Worm (Caenorhabditis elegans): ENCODE results near the gene fln-2.

fln-2 gene

DNA sequence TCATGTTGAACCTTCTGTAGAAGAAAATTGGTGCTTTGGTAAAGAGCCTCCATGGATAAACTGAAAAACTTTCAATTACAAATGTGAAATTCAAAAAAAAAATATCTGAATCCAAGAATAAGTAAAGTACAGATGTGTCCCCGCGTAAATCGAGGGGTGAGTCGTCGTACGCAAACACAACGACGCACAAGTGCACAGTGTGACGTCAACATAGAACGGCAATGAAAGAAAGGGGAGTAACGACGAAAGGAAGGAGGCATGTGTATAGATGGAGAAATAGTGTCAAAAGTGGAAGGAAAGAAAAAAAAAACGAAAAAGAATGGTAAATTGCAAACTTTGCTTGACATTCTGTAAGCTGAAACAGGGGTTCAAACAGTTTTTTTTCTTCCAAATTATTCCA, 44.0 kb downstream of the fln-2 start, which contains the start of gene memb-1 (continued):
- TF ChIP-seq ceh-9 (tag; optimal IDR thresholded peaks at IDR 0.05) (no peak), madf-2 (tag; optimal IDR thresholded peaks at IDR 0.05) (no peak), sdc-2 (tag; optimal IDR thresholded peaks at IDR 0.05) (peak; percentile 67), ceh-34 (tag; optimal IDR thresholded peaks at IDR 0.05) (peak; percentile 7), pat-9 (tag; optimal IDR thresholded peaks at IDR 0.05) (no peak), ceh-14 (tag; optimal IDR thresholded peaks at IDR 0.05) (peak; percentile 2), unc-42 (tag; optimal IDR thresholded peaks at IDR 0.05) (peak; percentile 42), ceh-18 (tag; optimal IDR thresholded peaks at IDR 0.05) (no peak), pax-1 (tag; optimal IDR thresholded peaks at IDR 0.05) (no peak), nhr-232 (tag; optimal IDR thresholded peaks at IDR 0.05) (no peak), hlh-8 (tag; optimal IDR thresholded peaks at IDR 0.05) (no peak), unc-3 (GFP tag; conservative IDR thresholded peaks at IDR 0.05) (no peak), unc-3 (tag; optimal IDR thresholded peaks at IDR 0.05) (no peak), ceh-48 (tag; optimal IDR thresholded peaks at IDR 0.05) (no peak), unc-55 (GFP tag; optimal IDR thresholded peaks at IDR 0.05) (no peak), T23F11.4 (GFP tag; optimal IDR thresholded peaks at IDR 0.05) (no peak), eyg-1 (tag; optimal IDR thresholded peaks at IDR 0.05) (no peak), ceh-6 (GFP tag; optimal IDR thresholded peaks at IDR 0.05) (no peak), ama-1 (optimal IDR thresholded peaks at IDR 0.05) (no peak), pqm-1 (tag; optimal IDR thresholded peaks at IDR 0.05) (no peak), ceh-19 (GFP tag; optimal IDR thresholded peaks at IDR 0.05) (no peak), syd-9 (tag; optimal IDR thresholded peaks at IDR 0.05) (no peak), ets-4 (tag; optimal IDR thresholded peaks at IDR 0.05) (no peak), elt-2 (tag; optimal IDR thresholded peaks at IDR 0.05) (peak; percentile 30), zip-5 (tag; optimal IDR thresholded peaks at IDR 0.05) (no peak), hlh-6 (tag; optimal IDR thresholded peaks at IDR 0.05) (no peak), ref-2 (tag; optimal IDR thresholded peaks at IDR 0.05) (peak; percentile 21), K02D7.2 (tag; optimal IDR thresholded peaks at IDR 0.05) (no peak)

DNA sequence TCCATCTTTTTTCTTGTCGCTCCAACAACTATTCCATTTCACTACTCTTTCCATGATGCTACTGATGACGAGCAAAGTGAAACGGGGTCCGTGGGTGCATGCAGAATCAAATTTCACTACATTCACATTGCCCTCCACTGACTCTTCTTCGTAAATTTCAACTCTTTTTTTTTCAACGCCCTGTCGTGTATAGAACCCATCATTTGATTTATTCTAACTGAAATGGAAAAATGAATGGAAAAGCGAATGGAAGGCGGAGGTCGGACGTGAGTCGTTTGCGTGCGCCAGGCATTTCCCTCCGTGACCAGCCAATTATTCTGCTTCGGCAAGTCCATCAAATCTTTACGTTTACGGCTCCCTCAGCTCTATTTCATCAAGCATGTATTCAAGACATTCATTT, 46.4 kb downstream of the fln-2 start:
- TF ChIP-seq mec-3 (tag; optimal IDR thresholded peaks at IDR 0.05; ENCODE audit: borderline replicate concordance) (no peak), unc-42 (tag; optimal IDR thresholded peaks at IDR 0.05) (peak; percentile 57)

DNA sequence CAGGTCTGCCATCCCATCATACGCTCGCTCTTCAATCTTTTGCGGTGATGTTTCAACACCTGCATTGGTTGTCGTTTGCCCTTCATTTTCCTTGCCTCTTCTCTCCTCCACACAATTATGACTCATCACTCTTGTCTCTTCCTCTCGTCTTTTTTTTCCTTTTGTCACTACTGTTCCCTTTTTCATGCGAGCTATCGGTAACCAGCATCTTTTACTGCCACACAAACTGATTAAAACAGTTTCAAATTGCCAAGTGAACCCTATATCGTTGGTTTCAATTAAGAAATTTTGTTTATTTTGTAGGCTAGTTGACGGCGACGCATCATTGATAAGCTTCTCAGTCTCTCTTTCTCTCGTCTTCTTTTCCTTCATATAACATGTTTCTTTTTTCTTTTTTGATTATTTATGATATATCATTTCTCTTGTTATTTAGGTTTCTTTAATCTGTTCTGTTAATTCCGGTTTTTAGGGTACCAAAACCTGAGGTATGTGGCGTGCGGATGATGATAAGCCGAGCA, 48.7 kb downstream of the fln-2 start, which contains the start of gene ZK899.1:
ZK899.1 (plus strand) TSS at position 468 of the 518 bp plus-strand sequence.
- peak; percentile 49 for TF ChIP-seq elt-2 (tag; optimal IDR thresholded peaks at IDR 0.05)
- TF ChIP-seq sox-4 (tag; optimal IDR thresholded peaks at IDR 0.05): no peak

DNA sequence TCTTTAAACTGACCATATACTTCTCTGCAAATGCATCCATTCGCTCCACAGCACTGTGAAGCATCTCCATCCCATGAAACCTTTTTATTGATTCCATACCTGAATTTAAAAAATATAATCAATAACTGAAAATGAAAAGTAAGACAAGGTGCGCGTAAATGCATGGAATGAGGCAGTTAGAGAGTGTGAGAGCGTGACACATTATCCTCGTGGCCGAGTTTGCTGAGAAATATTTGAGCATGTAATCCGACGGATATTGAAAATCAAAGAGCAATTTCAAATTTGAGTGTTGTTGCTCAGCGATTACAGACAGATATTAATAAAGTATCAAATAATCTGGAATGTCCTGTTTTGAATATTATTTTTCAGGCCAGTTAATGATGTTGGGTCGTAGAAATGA, 51.8 kb downstream of the fln-2 start, which contains the start of gene ZK899.7:
ZK899.7 (minus strand) TSS at position 101 of the 400 bp plus-strand sequence.
- TF ChIP-seq Y22D7AL.16 (tag; optimal IDR thresholded peaks at IDR 0.05) (no peak), madf-2 (tag; optimal IDR thresholded peaks at IDR 0.05) (no peak), npax-4 (tag; optimal IDR thresholded peaks at IDR 0.05) (no peak), T23F11.4 (GFP tag; optimal IDR thresholded peaks at IDR 0.05) (no peak), hlh-15 (tag; optimal IDR thresholded peaks at IDR 0.05) (no peak), hlh-30 (tag; optimal IDR thresholded peaks at IDR 0.05; ENCODE audit: insufficient read depth) (no peak), ceh-34 (tag; optimal IDR thresholded peaks at IDR 0.05) (no peak), nfya-1 (tag; optimal IDR thresholded peaks at IDR 0.05) (no peak), pha-4 (tag; optimal IDR thresholded peaks at IDR 0.05) (no peak), sox-4 (tag; optimal IDR thresholded peaks at IDR 0.05) (no peak), unc-86 (tag; optimal IDR thresholded peaks at IDR 0.05) (no peak), ceh-19 (GFP tag; optimal IDR thresholded peaks at IDR 0.05) (no peak), C08G9.2 (tag; optimal IDR thresholded peaks at IDR 0.05) (no peak), K02D7.2 (tag; optimal IDR thresholded peaks at IDR 0.05) (no peak), ceh-2 (tag; optimal IDR thresholded peaks at IDR 0.05) (no peak), pha-2 (tag; optimal IDR thresholded peaks at IDR 0.05) (no peak)
